Worm (Caenorhabditis elegans) whole organism, L4 larva: ENCODE measurements around the gene R11G1.1.
A peak's percentile ranks its signal among the peaks of the same experiment; 100 is the strongest.

Experiments
- lsy-2 ChIP-seq, 2 experiments: fragments of 150-350 bp in 1 of 2; sonication (generic microtip) in 1 of 2; optimal IDR thresholded peaks; 2 replicates each; lab custom pipeline; 2014 to 2017; ENCODE audit warnings: missing biosample characterization in 2 of 2, missing genetic modification characterization in 2 of 2
- unc-62 ChIP-seq, 3 experiments: fragments of 150-350 bp in 1 of 3; sonication (generic microtip); optimal IDR thresholded peaks in 2 of 3; peaks in 1 of 3; 1 replicate in 1 of 3; 2 replicates in 2 of 3; lab custom pipeline; 2014 to 2017; ENCODE audit warnings: missing biosample characterization in 3 of 3, missing genetic modification characterization in 3 of 3, missing genetic modification reagents in 3 of 3, missing genotype in 1 of 3

Gene R11G1.1

ce11 chrX:3715835-3716234 is 56.5 kb downstream of the R11G1.1 start:
- TF ChIP-seq unc-62 (GFP tag; optimal IDR thresholded peaks at IDR 0.05 in 1 of 2; lab: Kevin White, UChicago) = peak in 1 of 2 experiments; percentile 93
- TF ChIP-seq unc-62 (tag; optimal IDR thresholded peaks at IDR 0.05; lab: Kevin White, UChicago) = no peak
- no peak for TF ChIP-seq lsy-2 (tag; optimal IDR thresholded peaks at IDR 0.05; lab: Kevin White, UChicago)
